Fruit fly (Drosophila melanogaster) whole organism, embryonic: ENCODE results near the gene CG8892.

Experiments used
- Abd-B ChIP-seq: fragments of 200-800 bp; sonication (Bioruptor generic); optimal IDR thresholded peaks from 2 replicates; lab custom pipeline; 2018; ENCODE audit warnings: missing biosample characterization, mild to moderate bottlenecking, missing genetic modification characterization, moderate library complexity
- BEAF-32 ChIP-seq: fragments of 200-800 bp; sonication (Bioruptor generic); optimal IDR thresholded peaks from 3 replicates; lab custom pipeline; 2017; ENCODE audit warnings: missing biosample characterization, missing genetic modification characterization, mild to moderate bottlenecking, moderate library complexity, missing genetic modification reagents
- CG1024 ChIP-seq: fragments of 200-800 bp; sonication (Bioruptor generic); IDR thresholded peaks from 2 replicates; pipeline ENCODE4 v1.3.6; 2022; ENCODE audit warnings: missing biosample characterization, missing genetic modification characterization
- CG10274 ChIP-seq: fragments of 200-800 bp; sonication (Bioruptor generic); optimal IDR thresholded peaks from 3 replicates; lab custom pipeline; 2017; ENCODE audit warnings: missing biosample characterization, mild to moderate bottlenecking, missing genetic modification characterization
- CG10959 ChIP-seq: fragments of 200-800 bp; sonication (Bioruptor generic); IDR thresholded peaks from 2 replicates; pipeline ENCODE4 v1.3.6; 2022; ENCODE audit warnings: missing biosample characterization, missing genetic modification characterization
- CG12155 ChIP-seq: fragments of 200-800 bp; sonication (Bioruptor generic); optimal IDR thresholded peaks from 3 replicates; lab custom pipeline; 2016; ENCODE audit warnings: missing biosample characterization, missing genetic modification characterization
- CG13775 ChIP-seq: fragments of 200-800 bp; sonication (Bioruptor generic); optimal IDR thresholded peaks from 3 replicates; lab custom pipeline; 2017; ENCODE audit warnings: missing biosample characterization, mild to moderate bottlenecking, missing genetic modification characterization
- CG14860 ChIP-seq: fragments of 200-800 bp; sonication (Bioruptor generic); IDR thresholded peaks from 3 replicates; pipeline ENCODE4 v1.3.6; 2022; ENCODE audit warnings: missing biosample characterization, missing genetic modification characterization; ENCODE audit not compliant: partially characterized antibody
- CG3065 ChIP-seq: fragments of 200-800 bp; sonication (Bioruptor generic); optimal IDR thresholded peaks from 2 replicates; lab custom pipeline; 2016; ENCODE audit warnings: missing biosample characterization, missing genetic modification characterization
- CG32772 ChIP-seq: fragments of 200-800 bp; sonication (Bioruptor generic); IDR thresholded peaks from 2 replicates; pipeline ENCODE4 v1.3.6; 2022; ENCODE audit warnings: missing biosample characterization, missing genetic modification characterization
- CG4328 ChIP-seq: fragments of 200-800 bp; sonication (Bioruptor generic); optimal IDR thresholded peaks from 3 replicates; lab custom pipeline; 2017; ENCODE audit warnings: missing biosample characterization, missing genetic modification reagents, missing genetic modification characterization
- CG6175 ChIP-seq: fragments of 200-800 bp; sonication (Bioruptor generic); IDR thresholded peaks from 3 replicates; pipeline ENCODE4 v1.3.6; 2022; ENCODE audit warnings: missing biosample characterization, missing genetic modification characterization
- CG6254 ChIP-seq: fragments of 200-800 bp; sonication (Bioruptor generic); optimal IDR thresholded peaks from 3 replicates; lab custom pipeline; 2017; ENCODE audit warnings: mild to moderate bottlenecking, missing biosample characterization, missing genetic modification reagents, missing genetic modification characterization
- CG7963 ChIP-seq: fragments of 200-800 bp; sonication (Bioruptor generic); IDR thresholded peaks from 3 replicates; pipeline ENCODE4 v1.3.6; 2022; ENCODE audit warnings: missing biosample characterization, missing genetic modification characterization; ENCODE audit not compliant: partially characterized antibody
- CG7987 ChIP-seq: fragments of 200-800 bp; sonication (Bioruptor generic); optimal IDR thresholded peaks from 2 replicates; lab custom pipeline; 2018; ENCODE audit warnings: missing biosample characterization, mild to moderate bottlenecking, missing genetic modification characterization, moderate library complexity
- CG8359 ChIP-seq: fragments of 200-800 bp; sonication (Bioruptor generic); optimal IDR thresholded peaks from 2 replicates; lab custom pipeline; 2017; ENCODE audit warnings: missing biosample characterization, mild to moderate bottlenecking, missing genetic modification characterization, borderline replicate concordance
- E2f1 ChIP-seq: fragments of 200-800 bp; sonication (Bioruptor generic); IDR thresholded peaks from 2 replicates; pipeline ENCODE4 v1.3.6; 2022; ENCODE audit warnings: missing biosample characterization, missing genetic modification characterization
- E2f2 ChIP-seq: fragments of 200-800 bp; sonication (Bioruptor generic); IDR thresholded peaks from 2 replicates; pipeline ENCODE4 v1.3.6; 2022; ENCODE audit warnings: missing biosample characterization, missing genetic modification characterization
- H2.0 ChIP-seq: fragments of 200-800 bp; sonication (Bioruptor generic); IDR thresholded peaks from 2 replicates; pipeline ENCODE4 v1.3.6; 2022; ENCODE audit warnings: missing biosample characterization, missing genetic modification characterization
- Hmr ChIP-seq: fragments of 200-800 bp; sonication (Bioruptor generic); optimal IDR thresholded peaks from 3 replicates; lab custom pipeline; 2017; ENCODE audit warnings: mild to moderate bottlenecking, missing biosample characterization, missing genetic modification reagents, missing genetic modification characterization
- Lim3 ChIP-seq: fragments of 200-800 bp; sonication (Bioruptor generic); IDR thresholded peaks from 2 replicates; pipeline ENCODE4 v1.3.6; 2022; ENCODE audit warnings: missing biosample characterization, missing genetic modification characterization
- MESR4 ChIP-seq: fragments of 200-800 bp; sonication (Bioruptor generic); optimal IDR thresholded peaks from 2 replicates; lab custom pipeline; 2018; ENCODE audit warnings: missing biosample characterization, mild to moderate bottlenecking, missing genetic modification characterization, moderate library complexity
- Max ChIP-seq: fragments of 200-800 bp; sonication (Bioruptor generic); optimal IDR thresholded peaks from 2 replicates; lab custom pipeline; 2016; ENCODE audit warnings: missing biosample characterization, mild to moderate bottlenecking, missing genetic modification characterization
- Med ChIP-seq: fragments of 200-800 bp; sonication (Bioruptor generic); peaks from one replicate; lab custom pipeline; 2016; ENCODE audit warnings: missing biosample characterization, missing genetic modification characterization, mild to moderate bottlenecking, inconsistent platforms, moderate library complexity
- Meics ChIP-seq: fragments of 200-800 bp; sonication (Bioruptor generic); optimal IDR thresholded peaks from 2 replicates; lab custom pipeline; 2017; ENCODE audit warnings: missing biosample characterization, mild to moderate bottlenecking, missing genetic modification characterization
- Mes4 ChIP-seq: fragments of 200-800 bp; sonication (Bioruptor generic); optimal IDR thresholded peaks from 2 replicates; lab custom pipeline; 2016; ENCODE audit warnings: missing biosample characterization, missing genetic modification characterization
- NC2α ChIP-seq: fragments of 200-800 bp; sonication (Bioruptor generic); optimal IDR thresholded peaks from 2 replicates; lab custom pipeline; 2016; ENCODE audit warnings: missing biosample characterization, missing genetic modification characterization
- Sox100B ChIP-seq: fragments of 200-800 bp; sonication (Bioruptor generic); optimal IDR thresholded peaks from 3 replicates; lab custom pipeline; 2018; ENCODE audit warnings: missing biosample characterization, mild to moderate bottlenecking, missing genetic modification characterization
- Vsx1 ChIP-seq: fragments of 200-800 bp; sonication (Bioruptor generic); optimal IDR thresholded peaks from 2 replicates; lab custom pipeline; 2017; ENCODE audit warnings: missing biosample characterization, mild to moderate bottlenecking, missing genetic modification characterization, missing genetic modification reagents
- ara ChIP-seq: fragments of 200-800 bp; sonication (Bioruptor generic); IDR thresholded peaks from 2 replicates; pipeline ENCODE4 v1.3.6; 2022; ENCODE audit warnings: missing biosample characterization, missing genetic modification characterization
- chn ChIP-seq: fragments of 200-800 bp; sonication (Bioruptor generic); optimal IDR thresholded peaks from 2 replicates; lab custom pipeline; 2016; ENCODE audit warnings: missing biosample characterization, missing genetic modification characterization
- danr ChIP-seq: fragments of 200-800 bp; sonication (Bioruptor generic); IDR thresholded peaks from 2 replicates; pipeline ENCODE4 v1.3.6; 2022; ENCODE audit warnings: missing biosample characterization, missing genetic modification characterization
- dpn ChIP-seq, 2 experiments: fragments of 200-800 bp; sonication (Bioruptor generic); optimal IDR thresholded peaks; 3 replicates each; lab custom pipeline; 2016; ENCODE audit warnings: missing biosample characterization in 2 of 2, missing genetic modification characterization in 2 of 2
- ems ChIP-seq: fragments of 200-800 bp; sonication (Bioruptor generic); optimal IDR thresholded peaks from 3 replicates; lab custom pipeline; 2016; ENCODE audit warnings: missing biosample characterization, missing genetic modification characterization
- en ChIP-seq: fragments of 200-800 bp; sonication (Bioruptor generic); optimal IDR thresholded peaks from 2 replicates; lab custom pipeline; 2016; ENCODE audit warnings: missing biosample characterization, missing genetic modification characterization
- grau ChIP-seq: fragments of 200-800 bp; optimal IDR thresholded peaks from 3 replicates; lab custom pipeline; 2019; ENCODE audit warnings: missing biosample characterization, mild to moderate bottlenecking, missing genetic modification characterization, moderate library complexity
- grn ChIP-seq: fragments of 200-800 bp; sonication (Bioruptor generic); optimal IDR thresholded peaks from 3 replicates; lab custom pipeline; 2017; ENCODE audit warnings: missing biosample characterization, missing genetic modification characterization
- gt ChIP-seq: fragments of 200-800 bp; sonication (Bioruptor generic); IDR thresholded peaks from 2 replicates; pipeline ENCODE4 v1.3.6; 2022; ENCODE audit warnings: missing biosample characterization, missing genetic modification characterization
- ham ChIP-seq: fragments of 200-800 bp; sonication (Bioruptor generic); IDR thresholded peaks from 2 replicates; pipeline ENCODE4 v1.3.6; 2022; ENCODE audit warnings: missing biosample characterization, missing genetic modification characterization
- hth ChIP-seq: fragments of >200 bp; optimal IDR thresholded peaks from 2 replicates; lab custom pipeline; 2017; ENCODE audit warnings: inconsistent platforms
- ind ChIP-seq: fragments of 200-800 bp; sonication (Bioruptor generic); optimal IDR thresholded peaks from 3 replicates; lab custom pipeline; 2016; ENCODE audit warnings: missing biosample characterization, missing genetic modification characterization
- lilli ChIP-seq: fragments of 200-800 bp; sonication (Bioruptor generic); optimal IDR thresholded peaks from 3 replicates; lab custom pipeline; 2016; ENCODE audit warnings: missing biosample characterization, missing genetic modification characterization
- odd ChIP-seq: fragments of 200-800 bp; sonication (Bioruptor generic); optimal IDR thresholded peaks from 2 replicates; lab custom pipeline; 2017; ENCODE audit warnings: missing biosample characterization, mild to moderate bottlenecking, missing genetic modification characterization
- pfk ChIP-seq: fragments of 200-800 bp; sonication (Bioruptor generic); optimal IDR thresholded peaks from 2 replicates; lab custom pipeline; 2018; ENCODE audit warnings: missing biosample characterization, mild to moderate bottlenecking, missing genetic modification characterization, moderate library complexity
- run ChIP-seq: fragments of 200-800 bp; sonication (Bioruptor generic); optimal IDR thresholded peaks from 3 replicates; lab custom pipeline; 2018; ENCODE audit warnings: missing biosample characterization, mild to moderate bottlenecking, missing genetic modification characterization
- ssp ChIP-seq: fragments of 200-800 bp; sonication (Bioruptor generic); IDR thresholded peaks from 2 replicates; pipeline ENCODE4 v1.3.6; 2022; ENCODE audit warnings: missing biosample characterization, missing genetic modification characterization
- tap ChIP-seq: fragments of 200-800 bp; optimal IDR thresholded peaks from 3 replicates; lab custom pipeline; 2019; ENCODE audit warnings: missing biosample characterization, mild to moderate bottlenecking, missing genetic modification characterization, moderate library complexity
- tgo ChIP-seq: fragments of 200-800 bp; sonication (Bioruptor generic); IDR thresholded peaks from 3 replicates; pipeline ENCODE4 v1.3.6; 2022; ENCODE audit warnings: missing biosample characterization, missing genetic modification characterization
- zen2 ChIP-seq: fragments of 200-800 bp; sonication (Bioruptor generic); IDR thresholded peaks from 3 replicates; pipeline ENCODE4 v1.3.6; 2022; ENCODE audit warnings: missing biosample characterization, missing genetic modification characterization; ENCODE audit not compliant: partially characterized antibody

CG8892 gene

dm6 chr2L:4997401-4998259 is 16.2 kb upstream of the CG8892 start (continued):
- peak; percentile 99 for TF ChIP-seq H2.0 (GFP tag; lab: Robert Waterston, UW)
- TF ChIP-seq chn (GFP tag; lab: Kevin White, UChicago): peak; percentile 99
- peak; percentile 99 for TF ChIP-seq danr (GFP tag; lab: Robert Waterston, UW)
- TF ChIP-seq hth: no peak
- TF ChIP-seq run (tag; lab: Kevin White, UChicago): peak; percentile 96
- TF ChIP-seq CG7963 (GFP tag; lab: Robert Waterston, UW): peak; percentile 70
- peak; percentile 98 for TF ChIP-seq tap (tag; lab: Kevin White, UChicago)
- TF ChIP-seq ssp: peak; percentile 95
- peak; percentile 65 for TF ChIP-seq CG14860 (GFP tag; lab: Robert Waterston, UW)
- TF ChIP-seq ems (GFP tag; lab: Kevin White, UChicago): peak; percentile 99
- peak; percentile 98 for TF ChIP-seq NC2α (GFP tag; lab: Kevin White, UChicago)
- peak; percentile 98 for TF ChIP-seq grau
- peak; percentile 94 for TF ChIP-seq grn (GFP tag; lab: Kevin White, UChicago)
- TF ChIP-seq BEAF-32 (GFP tag; lab: Kevin White, UChicago): peak; percentile 24
- TF ChIP-seq CG3065: peak; percentile 98
- peak; percentile 50 for TF ChIP-seq pfk (GFP tag; lab: Kevin White, UChicago)
- peak; percentile 99 for TF ChIP-seq ara (GFP tag; lab: Robert Waterston, UW)
- TF ChIP-seq CG1024 (GFP tag; lab: Robert Waterston, UW): peak; percentile 97
- peak; percentile 99 for TF ChIP-seq CG10959
- peak; percentile 99 for TF ChIP-seq en (GFP tag; lab: Kevin White, UChicago)
- TF ChIP-seq E2f2: peak; percentile 88
- TF ChIP-seq Lim3 (GFP tag; lab: Robert Waterston, UW): peak; percentile 99; the same call in 1 of the 2 replicates
- TF ChIP-seq Vsx1 (GFP tag; lab: Kevin White, UChicago): peak; percentile 96
- TF ChIP-seq CG8359: peak; percentile 95
- peak; percentile 97 for TF ChIP-seq CG7987 (GFP tag; lab: Kevin White, UChicago)
- peak; percentile 98 for TF ChIP-seq CG4328
- peak; percentile 98 for TF ChIP-seq gt
- peak; percentile 99 for TF ChIP-seq Meics (GFP tag; lab: Kevin White, UChicago)
- no peak; the same call in 1 of the 2 replicates for TF ChIP-seq ham
- TF ChIP-seq Hmr (GFP tag; lab: Kevin White, UChicago): peak; percentile 98
- TF ChIP-seq lilli (GFP tag; lab: Kevin White, UChicago): peak; percentile 99
- TF ChIP-seq Mes4 (GFP tag; lab: Kevin White, UChicago): peak; percentile 99
- TF ChIP-seq dpn (GFP tag; optimal IDR thresholded peaks at IDR 0.05; lab: Kevin White, UChicago): peak; percentile 99
- TF ChIP-seq CG6175 (GFP tag; lab: Robert Waterston, UW): peak; percentile 98
- peak; percentile 85 for TF ChIP-seq MESR4 (GFP tag; lab: Kevin White, UChicago)
- peak; percentile 94 for TF ChIP-seq CG10274
- peak; percentile 99 for TF ChIP-seq ind (GFP tag; lab: Kevin White, UChicago)
- peak; percentile 97 for TF ChIP-seq odd
- TF ChIP-seq CG13775: peak; percentile 99
- TF ChIP-seq E2f1 (GFP tag; lab: Robert Waterston, UW): peak; percentile 99
- TF ChIP-seq Med: peak; percentile 100
- peak; percentile 99 for TF ChIP-seq tgo
- TF ChIP-seq zen2 (GFP tag; lab: Robert Waterston, UW): peak; percentile 43; the same call in 1 of the 3 replicates
- no peak for TF ChIP-seq Abd-B (GFP tag; lab: Kevin White, UChicago)
- TF ChIP-seq CG6254 (GFP tag; lab: Kevin White, UChicago): peak; percentile 97
- peak; percentile 98 for TF ChIP-seq CG12155
- peak; percentile 99 for TF ChIP-seq Max
- TF ChIP-seq CG32772 (GFP tag; lab: Robert Waterston, UW): peak; percentile 99
- peak; percentile 97 for TF ChIP-seq Sox100B (GFP tag; lab: Kevin White, UChicago)
